Worm (Caenorhabditis elegans) whole organism, midembryonic: ENCODE measurements around the gene T13F2.6.

Experiments
- T22C8.4 ChIP-seq: fragments of 200-800 bp; sonication (Bioruptor generic); IDR thresholded peaks from 2 replicates; pipeline ENCODE4 v1.3.6; 2022; ENCODE audit warnings: missing genetic modification characterization, missing compliant biosample characterization
- cog-1 ChIP-seq: sonication (generic microtip); optimal IDR thresholded peaks from 2 replicates; lab custom pipeline; 2016; ENCODE audit warnings: missing genetic modification characterization, missing compliant biosample characterization
- flt-1 ChIP-seq: fragments of 200-800 bp; sonication (Bioruptor generic); IDR thresholded peaks from 2 replicates; pipeline ENCODE4 v1.3.6; 2022; ENCODE audit warnings: missing genetic modification characterization, missing compliant biosample characterization
- klf-2 ChIP-seq: fragments of 200-800 bp; sonication (Bioruptor generic); conservative IDR thresholded peaks from 2 replicates; pipeline ENCODE4 v1.3.6; 2022; ENCODE audit warnings: missing genetic modification reagents, missing genetic modification characterization, missing compliant biosample characterization
- med-1 ChIP-seq: sonication (generic microtip); optimal IDR thresholded peaks from 2 replicates; lab custom pipeline; 2017; ENCODE audit warnings: missing genetic modification characterization, mild to moderate bottlenecking, missing compliant biosample characterization, antibody characterized with exemption, missing genetic modification reagents; ENCODE audit not compliant: insufficient read depth
- ref-1 ChIP-seq: fragments of 200-800 bp; sonication (Bioruptor generic); conservative IDR thresholded peaks from 2 replicates; pipeline ENCODE4 v1.3.6; 2022; ENCODE audit warnings: missing genetic modification reagents, missing genetic modification characterization, missing compliant biosample characterization
- tab-1 ChIP-seq: fragments of 200-800 bp; sonication (Bioruptor generic); IDR thresholded peaks from 2 replicates; pipeline ENCODE4 v1.3.6; 2022; ENCODE audit warnings: missing genetic modification characterization, missing compliant biosample characterization
- ztf-23 ChIP-seq: fragments of 200-800 bp; sonication (Bioruptor generic); IDR thresholded peaks from 2 replicates; pipeline ENCODE4 v1.3.6; 2022; ENCODE audit warnings: missing genetic modification reagents, missing genetic modification characterization, missing compliant biosample characterization
- ztf-29 ChIP-seq: fragments of 200-800 bp; sonication (Bioruptor generic); IDR thresholded peaks from 2 replicates; pipeline ENCODE4 v1.3.6; 2022; ENCODE audit warnings: missing genetic modification reagents, missing genetic modification characterization, missing compliant biosample characterization

The T13F2.6 gene

DNA sequence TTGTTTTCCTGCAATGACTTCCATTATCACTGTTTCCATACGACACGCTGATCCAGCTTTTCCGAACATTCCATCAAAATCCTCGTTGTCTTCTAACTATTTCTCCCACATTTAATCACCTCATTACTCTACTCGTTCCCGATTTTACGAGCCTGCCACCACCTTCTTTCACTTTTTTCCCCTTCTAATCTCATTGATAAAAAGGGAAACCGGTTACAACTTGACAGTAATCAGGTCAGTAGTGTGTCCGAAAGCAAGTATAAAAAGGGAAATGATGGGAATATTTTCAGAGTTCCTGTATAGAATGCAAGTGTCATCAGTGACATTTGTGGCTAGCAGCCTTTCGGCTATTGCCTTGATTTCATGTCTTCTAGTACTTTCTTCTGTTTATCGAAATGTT lies 43.5 kb downstream of the T13F2.6 start, which contains the start of gene col-123:
Gene col-123, plus strand, starts transcription at position 301 of the 400 bp plus-strand sequence.
- TF ChIP-seq flt-1 (GFP tag; lab: Robert Waterston, UW) (no peak), med-1 (GFP tag; lab: Kevin White, UChicago) (no peak), tab-1 (no peak), ztf-23 (GFP tag; lab: Robert Waterston, UW) (no peak), T22C8.4 (GFP tag; lab: Robert Waterston, UW) (no peak), ref-1 (GFP tag; lab: Robert Waterston, UW) (no peak), cog-1 (tag; lab: Kevin White, UChicago) (no peak), ztf-29 (GFP tag; lab: Robert Waterston, UW) (no peak), klf-2 (GFP tag; lab: Robert Waterston, UW) (no peak)

DNA sequence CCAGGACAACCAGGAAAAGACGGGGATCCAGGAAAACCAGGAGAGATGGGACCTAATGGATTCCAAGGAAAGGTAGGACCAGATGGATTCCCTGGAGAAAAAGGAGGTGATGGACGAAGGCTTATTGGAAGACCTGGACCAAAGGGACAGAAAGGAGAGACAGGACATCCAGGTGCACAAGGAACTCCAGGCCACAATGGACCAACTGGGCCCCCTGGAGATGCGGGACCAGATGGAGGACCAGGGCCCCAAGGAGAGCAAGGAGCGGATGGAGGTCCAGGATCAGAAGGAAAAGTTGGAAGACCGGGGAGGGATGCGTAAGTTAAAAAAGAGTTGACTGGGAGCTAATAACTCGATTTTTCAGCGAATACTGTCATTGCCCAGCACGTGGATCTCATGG lies 44.5 kb downstream of the T13F2.6 start:
- TF ChIP-seq med-1 (GFP tag; lab: Kevin White, UChicago), result no peak
- no peak for TF ChIP-seq T22C8.4 (GFP tag; lab: Robert Waterston, UW)
- no peak for TF ChIP-seq ztf-29 (GFP tag; lab: Robert Waterston, UW)
- TF ChIP-seq ref-1 (GFP tag; lab: Robert Waterston, UW), result no peak
- TF ChIP-seq cog-1 (tag; lab: Kevin White, UChicago), result no peak
- no peak for TF ChIP-seq tab-1

DNA sequence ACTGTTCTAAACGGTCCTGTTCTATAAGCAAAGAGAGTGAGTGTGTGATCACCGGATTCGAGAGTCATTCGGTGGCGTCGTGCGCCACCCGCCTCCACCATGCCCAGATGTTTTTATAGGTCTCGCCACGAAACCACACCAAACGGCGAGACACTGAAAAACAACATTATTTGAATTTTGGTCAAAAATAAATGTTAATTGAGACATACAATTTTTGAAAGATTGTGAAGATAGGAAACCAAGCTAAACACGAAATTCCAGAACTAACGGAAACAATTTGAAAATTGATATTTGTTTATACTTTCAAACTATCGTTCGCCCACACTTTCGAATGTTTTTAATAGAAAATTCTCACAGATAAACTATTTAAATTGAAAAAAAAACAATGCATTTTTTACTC lies 46.4 kb downstream of the T13F2.6 start, which contains the start of gene catp-6:
Gene catp-6, minus strand, starts transcription at position 101 of the 400 bp plus-strand sequence.
- no peak for TF ChIP-seq tab-1
- no peak for TF ChIP-seq ztf-29 (GFP tag; lab: Robert Waterston, UW)
- TF ChIP-seq T22C8.4 (GFP tag; lab: Robert Waterston, UW), result no peak
- TF ChIP-seq ref-1 (GFP tag; lab: Robert Waterston, UW), result no peak
- no peak for TF ChIP-seq flt-1 (GFP tag; lab: Robert Waterston, UW)
- no peak for TF ChIP-seq klf-2 (GFP tag; lab: Robert Waterston, UW)
- TF ChIP-seq med-1 (GFP tag; lab: Kevin White, UChicago), result no peak
- TF ChIP-seq cog-1 (tag; lab: Kevin White, UChicago), result no peak
- TF ChIP-seq ztf-23 (GFP tag; lab: Robert Waterston, UW), result no peak

DNA sequence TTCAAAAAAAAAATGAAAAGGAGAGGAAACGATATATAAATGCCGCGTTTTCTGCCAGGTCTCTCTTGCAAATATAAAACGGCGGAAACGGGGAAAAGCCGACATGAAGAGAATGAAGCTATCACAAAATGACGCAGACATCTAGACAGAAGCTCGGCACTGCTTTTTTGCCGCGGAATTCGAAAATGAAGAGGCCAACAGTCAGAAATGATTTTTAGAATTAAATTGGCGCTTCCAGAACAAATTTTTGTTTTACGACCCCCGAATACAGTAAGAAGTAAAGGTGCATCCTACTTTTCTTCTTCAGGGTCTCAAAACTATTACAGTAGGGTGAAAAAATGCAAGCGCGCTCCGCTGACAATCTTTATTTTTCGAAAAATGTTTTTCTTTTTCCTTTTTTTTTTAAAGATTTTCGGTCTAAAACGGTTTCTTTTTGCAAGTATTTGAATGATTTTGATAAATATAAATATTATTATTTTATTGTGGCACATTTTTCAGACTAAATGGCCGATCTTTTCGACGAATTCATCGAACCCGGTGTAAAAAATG lies 47.1 kb downstream of the T13F2.6 start, which contains the start of gene mtr-4:
Gene mtr-4, plus strand, starts transcription at position 499 of the 549 bp plus-strand sequence.
- TF ChIP-seq ztf-29 (GFP tag; lab: Robert Waterston, UW) (peak; percentile 64; the same call in 1 of the 2 replicates), ztf-23 (GFP tag; lab: Robert Waterston, UW) (no peak)
